Fruit fly (Drosophila melanogaster) whole organism, embryonic: ENCODE data around the gene CG7912.
A peak's percentile ranks its signal among the peaks of the same experiment; 100 is the strongest.

ENCODE experiments used
- Abd-B ChIP-seq: fragments of 200-800 bp; sonication (Bioruptor generic); optimal IDR thresholded peaks from 2 replicates; lab custom pipeline; 2018; ENCODE audit warnings: missing biosample characterization, mild to moderate bottlenecking, missing genetic modification characterization, moderate library complexity
- BtbVII ChIP-seq: fragments of 200-800 bp; sonication (Bioruptor generic); optimal IDR thresholded peaks from 3 replicates; lab custom pipeline; 2017; ENCODE audit warnings: missing biosample characterization, mild to moderate bottlenecking, missing genetic modification characterization
- CG10543 ChIP-seq: fragments of 200-800 bp; sonication (Bioruptor generic); optimal IDR thresholded peaks from 3 replicates; lab custom pipeline; 2017; ENCODE audit warnings: missing biosample characterization, mild to moderate bottlenecking, missing genetic modification characterization, moderate library complexity
- CG11093 ChIP-seq: fragments of 200-800 bp; sonication (Bioruptor generic); IDR thresholded peaks from 3 replicates; pipeline ENCODE4 v1.3.6; 2022; ENCODE audit warnings: missing biosample characterization, missing genetic modification characterization
- CG11247 ChIP-seq: fragments of 200-800 bp; sonication (Bioruptor generic); IDR thresholded peaks from 2 replicates; pipeline ENCODE4 v1.3.6; 2022; ENCODE audit warnings: missing biosample characterization, missing genetic modification characterization
- CG1233 ChIP-seq: fragments of 200-800 bp; sonication (Bioruptor generic); optimal IDR thresholded peaks from 4 replicates; lab custom pipeline; 2018; ENCODE audit warnings: missing biosample characterization, mild to moderate bottlenecking, missing genetic modification characterization
- CG13287 ChIP-seq: fragments of 200-800 bp; sonication (Bioruptor generic); IDR thresholded peaks from 2 replicates; pipeline ENCODE4 v1.3.6; 2022; ENCODE audit warnings: missing biosample characterization, missing genetic modification characterization; ENCODE audit not compliant: partially characterized antibody
- CG1602 ChIP-seq: fragments of 200-800 bp; sonication (Bioruptor generic); optimal IDR thresholded peaks from 3 replicates; lab custom pipeline; 2016; ENCODE audit warnings: missing biosample characterization, missing genetic modification characterization
- CG17385 ChIP-seq: fragments of 200-800 bp; sonication (Bioruptor generic); optimal IDR thresholded peaks from 3 replicates; lab custom pipeline; 2018; ENCODE audit warnings: missing biosample characterization, mild to moderate bottlenecking, missing genetic modification characterization
- CG1792 ChIP-seq: fragments of 200-800 bp; sonication (Bioruptor generic); optimal IDR thresholded peaks from 2 replicates; lab custom pipeline; 2016; ENCODE audit warnings: missing biosample characterization, missing genetic modification characterization
- CG2116 ChIP-seq: fragments of 200-800 bp; sonication (Bioruptor generic); optimal IDR thresholded peaks from 3 replicates; lab custom pipeline; 2018; ENCODE audit warnings: missing biosample characterization, mild to moderate bottlenecking, missing genetic modification characterization
- CG30020 ChIP-seq: fragments of 200-800 bp; optimal IDR thresholded peaks from 2 replicates; lab custom pipeline; 2019; ENCODE audit warnings: missing biosample characterization, mild to moderate bottlenecking, missing genetic modification characterization, moderate library complexity
- CG32532 ChIP-seq: fragments of 200-800 bp; sonication (Bioruptor generic); IDR thresholded peaks from 2 replicates; pipeline ENCODE4 v1.3.6; 2022; ENCODE audit warnings: missing biosample characterization, missing genetic modification characterization
- CG3838 ChIP-seq: fragments of 200-800 bp; sonication (Bioruptor generic); optimal IDR thresholded peaks from 3 replicates; lab custom pipeline; 2016; ENCODE audit warnings: missing biosample characterization, missing genetic modification characterization
- CG7271 ChIP-seq: fragments of 200-800 bp; sonication (Bioruptor generic); optimal IDR thresholded peaks from 2 replicates; lab custom pipeline; 2018; ENCODE audit warnings: missing biosample characterization, mild to moderate bottlenecking, missing genetic modification characterization, moderate library complexity
- CG7987 ChIP-seq: fragments of 200-800 bp; sonication (Bioruptor generic); optimal IDR thresholded peaks from 2 replicates; lab custom pipeline; 2018; ENCODE audit warnings: missing biosample characterization, mild to moderate bottlenecking, missing genetic modification characterization, moderate library complexity
- CG8290 ChIP-seq, 3 experiments: fragments of 200-800 bp; sonication (Bioruptor generic); optimal IDR thresholded peaks; 2 replicates each; lab custom pipeline; 2016 to 2019; ENCODE audit warnings: missing biosample characterization in 3 of 3, missing genetic modification characterization in 3 of 3, mild to moderate bottlenecking in 2 of 3, moderate library complexity in 1 of 3
- CG8944 ChIP-seq: fragments of 200-800 bp; sonication (Bioruptor generic); optimal IDR thresholded peaks from 3 replicates; lab custom pipeline; 2016; ENCODE audit warnings: missing biosample characterization, missing genetic modification characterization
- CrebB ChIP-seq: fragments of 200-800 bp; sonication (Bioruptor generic); optimal IDR thresholded peaks from 3 replicates; lab custom pipeline; 2018; ENCODE audit warnings: missing biosample characterization, mild to moderate bottlenecking, missing genetic modification characterization
- D19B ChIP-seq: fragments of 200-800 bp; sonication (Bioruptor generic); optimal IDR thresholded peaks from 2 replicates; lab custom pipeline; 2017; ENCODE audit warnings: missing biosample characterization, mild to moderate bottlenecking, missing genetic modification characterization
- Deaf1 ChIP-seq: fragments of 200-800 bp; optimal IDR thresholded peaks from 3 replicates; lab custom pipeline; 2019; ENCODE audit warnings: missing biosample characterization, mild to moderate bottlenecking, missing genetic modification characterization, moderate library complexity
- Doc2 ChIP-seq: fragments of 200-800 bp; sonication (Bioruptor generic); IDR thresholded peaks from 2 replicates; pipeline ENCODE4 v1.3.6; 2022; ENCODE audit warnings: missing biosample characterization, missing genetic modification characterization
- Hey ChIP-seq: fragments of 200-800 bp; sonication (Bioruptor generic); optimal IDR thresholded peaks from 3 replicates; lab custom pipeline; 2018; ENCODE audit warnings: missing biosample characterization, mild to moderate bottlenecking, missing genetic modification characterization
- HmgZ ChIP-seq: fragments of 200-800 bp; sonication (Bioruptor generic); optimal IDR thresholded peaks from 2 replicates; lab custom pipeline; 2018; ENCODE audit warnings: missing biosample characterization, mild to moderate bottlenecking, missing genetic modification characterization
- Mes4 ChIP-seq: fragments of 200-800 bp; sonication (Bioruptor generic); optimal IDR thresholded peaks from 2 replicates; lab custom pipeline; 2016; ENCODE audit warnings: missing biosample characterization, missing genetic modification characterization
- Myb ChIP-seq: fragments of 200-800 bp; sonication (Bioruptor generic); optimal IDR thresholded peaks from 2 replicates; lab custom pipeline; 2016; ENCODE audit warnings: missing biosample characterization, missing genetic modification characterization
- Rx ChIP-seq: fragments of 200-800 bp; sonication (Bioruptor generic); IDR thresholded peaks from 2 replicates; pipeline ENCODE4 v1.3.6; 2022; ENCODE audit warnings: missing biosample characterization, missing genetic modification characterization
- Scr ChIP-seq: fragments of 200-800 bp; sonication (Bioruptor generic); IDR thresholded peaks from 2 replicates; pipeline ENCODE4 v1.3.6; 2022; ENCODE audit warnings: missing biosample characterization, missing genetic modification characterization; ENCODE audit not compliant: partially characterized antibody
- Ssrp ChIP-seq: fragments of 200-800 bp; sonication (Bioruptor generic); optimal IDR thresholded peaks from 2 replicates; lab custom pipeline; 2018; ENCODE audit warnings: missing biosample characterization, mild to moderate bottlenecking, missing genetic modification characterization, moderate library complexity
- Xbp1 ChIP-seq: fragments of 200-800 bp; sonication (Bioruptor generic); optimal IDR thresholded peaks from 3 replicates; lab custom pipeline; 2016; ENCODE audit warnings: missing biosample characterization, mild to moderate bottlenecking, missing genetic modification characterization
- ab ChIP-seq: fragments of 200-800 bp; sonication (Bioruptor generic); optimal IDR thresholded peaks from 2 replicates; lab custom pipeline; 2016; ENCODE audit warnings: missing biosample characterization, missing genetic modification characterization
- bbx ChIP-seq: fragments of 200-800 bp; sonication (Bioruptor generic); IDR thresholded peaks from 2 replicates; pipeline ENCODE4 v1.3.6; 2022; ENCODE audit warnings: missing biosample characterization, missing genetic modification characterization; ENCODE audit not compliant: partially characterized antibody
- bcd ChIP-seq: fragments of 200-800 bp; sonication (Bioruptor generic); optimal IDR thresholded peaks from 2 replicates; lab custom pipeline; 2017; ENCODE audit warnings: missing biosample characterization, mild to moderate bottlenecking, missing genetic modification characterization
- cad ChIP-seq: fragments of >200 bp; optimal IDR thresholded peaks from 2 replicates; lab custom pipeline; 2017; ENCODE audit warnings: missing biosample characterization, missing genetic modification characterization
- cg ChIP-seq: fragments of 200-800 bp; sonication (Bioruptor generic); optimal IDR thresholded peaks from 3 replicates; lab custom pipeline; 2019; ENCODE audit warnings: missing biosample characterization, mild to moderate bottlenecking, missing genetic modification characterization, moderate library complexity
- chinmo ChIP-seq: fragments of 200-800 bp; sonication (Bioruptor generic); IDR thresholded peaks from 4 replicates; pipeline ENCODE4 v1.3.6; 2022; ENCODE audit warnings: missing biosample characterization, missing genetic modification characterization; ENCODE audit not compliant: partially characterized antibody
- dpn ChIP-seq, 2 experiments: fragments of 200-800 bp; sonication (Bioruptor generic); optimal IDR thresholded peaks; 3 replicates each; lab custom pipeline; 2016; ENCODE audit warnings: missing biosample characterization in 2 of 2, missing genetic modification characterization in 2 of 2
- hth ChIP-seq: fragments of >200 bp; optimal IDR thresholded peaks from 2 replicates; lab custom pipeline; 2017; ENCODE audit warnings: inconsistent platforms
- jing ChIP-seq: fragments of 200-800 bp; sonication (Bioruptor generic); optimal IDR thresholded peaks from 2 replicates; lab custom pipeline; 2018; ENCODE audit warnings: missing biosample characterization, mild to moderate bottlenecking, missing genetic modification characterization
- ken ChIP-seq: fragments of 200-800 bp; sonication (Bioruptor generic); IDR thresholded peaks from 3 replicates; pipeline ENCODE4 v1.3.6; 2022; ENCODE audit warnings: missing biosample characterization, missing genetic modification characterization
- odd ChIP-seq: fragments of 200-800 bp; sonication (Bioruptor generic); optimal IDR thresholded peaks from 2 replicates; lab custom pipeline; 2017; ENCODE audit warnings: missing biosample characterization, mild to moderate bottlenecking, missing genetic modification characterization
- onecut ChIP-seq: fragments of 200-800 bp; sonication (Bioruptor generic); IDR thresholded peaks from 2 replicates; pipeline ENCODE4 v1.3.6; 2022; ENCODE audit warnings: missing biosample characterization, missing genetic modification characterization
- pb ChIP-seq: fragments of 200-800 bp; sonication (Bioruptor generic); optimal IDR thresholded peaks from 3 replicates; lab custom pipeline; 2016; ENCODE audit warnings: missing biosample characterization, missing genetic modification characterization
- pita ChIP-seq: fragments of 200-800 bp; sonication (Bioruptor generic); optimal IDR thresholded peaks from 2 replicates; lab custom pipeline; 2017; ENCODE audit warnings: missing biosample characterization, mild to moderate bottlenecking, missing genetic modification characterization
- pnt ChIP-seq: fragments of 200-800 bp; sonication (Bioruptor generic); optimal IDR thresholded peaks from 3 replicates; lab custom pipeline; 2016; ENCODE audit warnings: missing biosample characterization, missing genetic modification characterization
- ranshi ChIP-seq: fragments of 200-800 bp; sonication (Bioruptor generic); IDR thresholded peaks from 2 replicates; pipeline ENCODE4 v1.3.6; 2022; ENCODE audit warnings: missing biosample characterization, missing genetic modification characterization
- sisA ChIP-seq: fragments of 200-800 bp; sonication (Bioruptor generic); IDR thresholded peaks from 2 replicates; pipeline ENCODE4 v1.3.6; 2022; ENCODE audit warnings: missing biosample characterization, missing genetic modification characterization
- sr ChIP-seq: fragments of 200-800 bp; sonication (Bioruptor generic); IDR thresholded peaks from 3 replicates; pipeline ENCODE4 v1.3.6; 2022; ENCODE audit warnings: missing biosample characterization, missing genetic modification characterization
- tgo ChIP-seq: fragments of 200-800 bp; sonication (Bioruptor generic); IDR thresholded peaks from 3 replicates; pipeline ENCODE4 v1.3.6; 2022; ENCODE audit warnings: missing biosample characterization, missing genetic modification characterization

Gene CG7912

DNA sequence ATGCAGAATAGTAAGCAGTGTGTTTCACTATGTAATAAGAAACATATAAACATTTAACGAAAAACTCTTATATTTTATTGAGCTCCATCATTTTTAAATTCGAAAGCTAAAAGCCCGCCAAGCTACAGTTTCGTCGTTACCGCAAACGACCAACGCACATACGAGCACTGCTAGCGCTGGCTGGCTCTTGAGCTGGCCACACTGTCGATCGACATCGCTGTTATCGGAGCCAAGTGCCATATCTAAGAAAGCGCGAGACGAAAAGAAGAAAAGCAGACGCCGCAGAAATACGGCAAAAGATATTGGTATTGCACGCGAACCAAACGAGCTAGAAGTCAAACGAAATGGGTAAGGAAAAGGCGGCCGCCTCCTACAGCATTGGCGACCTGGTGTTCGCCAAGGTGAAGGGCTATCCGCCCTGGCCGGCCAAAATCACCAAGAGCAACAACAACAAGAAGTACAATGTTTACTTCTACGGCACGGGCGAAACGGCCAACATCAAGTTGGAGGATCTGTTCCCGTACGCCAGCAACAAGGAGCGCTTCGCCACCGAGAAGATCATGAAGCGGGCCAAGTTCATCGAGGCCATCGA lies 43.6 kb upstream of the CG7912 start, which contains the start of gene Jasper (continued):
- TF ChIP-seq HmgZ (tag; lab: Kevin White, UChicago) (peak; percentile 90), CG13287 (GFP tag; lab: Robert Waterston, UW) (peak; percentile 50; the same call in 1 of the 2 replicates), Doc2 (GFP tag; lab: Robert Waterston, UW) (no peak), Xbp1 (no peak), Ssrp (tag; lab: Kevin White, UChicago) (no peak), CG2116 (peak; percentile 82), D19B (GFP tag; lab: Kevin White, UChicago) (no peak), hth (lab: Kevin White, UChicago) (no peak), CG1602 (GFP tag; lab: Kevin White, UChicago) (no peak), CrebB (tag; lab: Kevin White, UChicago) (no peak), onecut (GFP tag; lab: Robert Waterston, UW) (no peak), Mes4 (GFP tag; lab: Kevin White, UChicago) (no peak)

DNA sequence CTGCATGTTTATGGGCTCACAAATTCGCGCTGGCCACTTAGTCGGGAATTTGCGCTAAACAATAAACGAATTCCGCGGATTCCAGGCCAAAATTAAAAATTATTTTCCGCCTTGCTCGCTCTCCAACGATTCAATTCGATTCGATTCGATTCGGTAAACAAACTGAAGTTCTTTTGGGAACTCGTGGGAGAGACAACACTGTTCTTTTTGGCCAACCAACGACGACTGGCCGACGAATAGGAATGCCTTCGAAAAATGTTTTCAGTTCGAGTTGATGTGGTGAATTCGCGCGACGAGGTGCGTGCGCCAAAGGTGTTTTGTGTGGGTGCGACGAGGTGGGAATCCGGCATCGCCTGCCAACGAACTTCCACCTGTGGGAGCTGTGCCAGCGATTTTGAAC lies 42.9 kb upstream of the CG7912 start, which contains the start of gene CG15528:
Gene CG15528, minus strand, starts transcription at position 180 of the 400 bp plus-strand sequence.
- TF ChIP-seq bcd (GFP tag; lab: Kevin White, UChicago) (no peak), CG8944 (GFP tag; lab: Kevin White, UChicago) (no peak), ranshi (GFP tag; lab: Robert Waterston, UW) (no peak), CG7987 (peak; percentile 12), CG11247 (GFP tag; lab: Robert Waterston, UW) (no peak), CG8290 (GFP tag; optimal IDR thresholded peaks at IDR 0.05; lab: Kevin White, UChicago) (no peak), CG8290 (tag; optimal IDR thresholded peaks at IDR 0.05; lab: Kevin White, UChicago) (peak in 1 of 2 experiments; percentile 4), BtbVII (GFP tag; lab: Kevin White, UChicago) (no peak), CG17385 (no peak), sr (GFP tag; lab: Robert Waterston, UW) (peak; percentile 58; the same call in 2 of the 3 replicates), pb (GFP tag; lab: Kevin White, UChicago) (no peak), CG11093 (GFP tag; lab: Robert Waterston, UW) (no peak), CG1792 (no peak), CG7271 (tag; lab: Kevin White, UChicago) (no peak), Myb (GFP tag; lab: Kevin White, UChicago) (no peak), ab (GFP tag; lab: Kevin White, UChicago) (no peak), pnt (GFP tag; lab: Kevin White, UChicago) (no peak), Rx (GFP tag; lab: Robert Waterston, UW) (no peak), bbx (GFP tag; lab: Robert Waterston, UW) (peak; percentile 18; the same call in 1 of the 2 replicates), dpn (GFP tag; optimal IDR thresholded peaks at IDR 0.05; lab: Kevin White, UChicago) (no peak), Hey (tag; lab: Kevin White, UChicago) (no peak), Deaf1 (peak; percentile 71), CG30020 (tag; lab: Kevin White, UChicago) (no peak), tgo (GFP tag; lab: Robert Waterston, UW) (no peak), CG32532 (0 out of 2 replicates have a peak, but pooled peaks have one; percentile 7), cg (GFP tag; lab: Kevin White, UChicago) (no peak), chinmo (GFP tag; lab: Robert Waterston, UW) (0 out of 4 replicates have a peak, but pooled peaks have one; percentile 41), pita (GFP tag; lab: Kevin White, UChicago) (no peak), sisA (no peak), odd (GFP tag; lab: Kevin White, UChicago) (no peak), Abd-B (GFP tag; lab: Kevin White, UChicago) (no peak), jing (GFP tag; lab: Kevin White, UChicago) (no peak), CG10543 (GFP tag; lab: Kevin White, UChicago) (peak; percentile 1), ken (GFP tag; lab: Robert Waterston, UW) (no peak), cad (no peak), CG3838 (no peak), Scr (GFP tag; lab: Robert Waterston, UW) (0 out of 2 replicates have a peak, but pooled peaks have one; percentile 5), CG1233 (GFP tag; lab: Kevin White, UChicago) (no peak)
